Worm (Caenorhabditis elegans): ENCODE data around the gene W01B6.8.
A peak's percentile ranks its signal among the peaks of the same experiment; 100 is the strongest.

The W01B6.8 gene

ce11 chrIV:10085401-10086187 is 1.4 kb upstream of the W01B6.8 start, which contains the start of the genes col-2 and ndc-80:
TSS of gene col-2 (minus strand) at chrIV:10085451.
TSS of gene ndc-80 (plus strand) at chrIV:10086137.
- TF ChIP-seq ama-1 (optimal IDR thresholded peaks at IDR 0.05) = no peak
- peak; percentile 48 for TF ChIP-seq F13C5.2 (tag; optimal IDR thresholded peaks at IDR 0.05)
- no peak for TF ChIP-seq tbx-11 (GFP tag; IDR thresholded peaks at IDR 0.05)
- TF ChIP-seq B0310.2 (tag; optimal IDR thresholded peaks at IDR 0.05) = no peak

ce11 chrIV:10080816-10081215 is 3.4 kb downstream of the W01B6.8 start, which contains the start of gene W01B6.6:
TSS of gene W01B6.6 (plus strand) at chrIV:10081116.
- TF ChIP-seq tra-4 (tag; optimal IDR thresholded peaks at IDR 0.05) = no peak
- TF ChIP-seq flt-1 (GFP tag; IDR thresholded peaks at IDR 0.05) = no peak
- TF ChIP-seq hnd-1 (tag; optimal IDR thresholded peaks at IDR 0.05) = no peak
- TF ChIP-seq scrt-1 (GFP tag; IDR thresholded peaks at IDR 0.05) = no peak
- TF ChIP-seq pes-1 (GFP tag; IDR thresholded peaks at IDR 0.05) = no peak
- TF ChIP-seq tbx-37 (GFP tag; conservative IDR thresholded peaks at IDR 0.05) = no peak
- TF ChIP-seq hmg-4 (GFP tag; optimal IDR thresholded peaks at IDR 0.05) = no peak
- TF ChIP-seq B0310.2 (tag; optimal IDR thresholded peaks at IDR 0.05) = no peak
- TF ChIP-seq F13C5.2 (tag; optimal IDR thresholded peaks at IDR 0.05) = no peak
- TF ChIP-seq hmbx-1 (tag; optimal IDR thresholded peaks at IDR 0.05) = no peak
- TF ChIP-seq ceh-13 (GFP tag; optimal IDR thresholded peaks at IDR 0.05) = no peak
- TF ChIP-seq tbx-11 (GFP tag; IDR thresholded peaks at IDR 0.05) = no peak
- TF ChIP-seq ama-1 (optimal IDR thresholded peaks at IDR 0.05) = no peak
- no peak for TF ChIP-seq aly-1 (tag; optimal IDR thresholded peaks at IDR 0.05)

DNA sequence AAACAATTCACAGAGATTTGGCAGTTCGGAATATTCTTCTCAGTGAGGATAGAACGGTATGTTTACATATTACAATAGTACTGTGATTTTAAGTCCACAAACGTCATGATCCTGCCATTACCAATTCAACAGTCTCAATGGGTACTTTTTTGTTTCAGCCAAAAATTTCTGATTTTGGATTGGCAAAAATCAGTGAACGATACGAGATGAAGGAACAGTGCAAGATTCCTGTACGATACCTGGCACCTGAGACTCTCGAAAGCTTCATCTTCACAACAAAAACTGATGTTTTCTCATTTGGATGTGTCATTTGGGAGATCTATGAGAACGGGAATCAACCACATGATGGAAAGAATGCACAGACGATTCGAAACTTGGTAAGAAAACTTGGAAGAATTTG is 6.2 kb downstream of the W01B6.8 start:
- no peak for TF ChIP-seq aly-1 (tag; optimal IDR thresholded peaks at IDR 0.05)
- no peak for TF ChIP-seq ceh-36 (tag; optimal IDR thresholded peaks at IDR 0.05)

ce11 chrIV:10075899-10076298 is 8.3 kb downstream of the W01B6.8 start, which contains the start of gene W01B6.5:
TSS of gene W01B6.5 (plus strand) at chrIV:10076199.
- TF ChIP-seq ama-1 (optimal IDR thresholded peaks at IDR 0.05) (no peak), ceh-13 (GFP tag; optimal IDR thresholded peaks at IDR 0.05) (no peak), sea-1 (GFP tag; conservative IDR thresholded peaks at IDR 0.05) (no peak), B0310.2 (tag; optimal IDR thresholded peaks at IDR 0.05) (no peak), aly-1 (tag; optimal IDR thresholded peaks at IDR 0.05) (no peak), flt-1 (GFP tag; IDR thresholded peaks at IDR 0.05) (no peak), F13C5.2 (tag; optimal IDR thresholded peaks at IDR 0.05) (no peak)

- TF ChIP-seq ets-7 (tag; optimal IDR thresholded peaks at IDR 0.05) (no peak), flt-1 (GFP tag; IDR thresholded peaks at IDR 0.05) (no peak), B0310.2 (tag; optimal IDR thresholded peaks at IDR 0.05) (no peak), ceh-36 (tag; optimal IDR thresholded peaks at IDR 0.05) (no peak), aly-1 (tag; optimal IDR thresholded peaks at IDR 0.05) (no peak), ama-1 (optimal IDR thresholded peaks at IDR 0.05) (no peak), tra-4 (tag; optimal IDR thresholded peaks at IDR 0.05) (no peak), sea-1 (GFP tag; conservative IDR thresholded peaks at IDR 0.05) (no peak)
These were observed 9.1 kb downstream of the W01B6.8 start, which contains the start of the genes ttbk-4 and W01B6.4 for ce11 chrIV:10075034-10075510. TSS of gene ttbk-4 (minus strand) at chrIV:10075134. TSS of gene W01B6.4 (plus strand) at chrIV:10075460.

DNA sequence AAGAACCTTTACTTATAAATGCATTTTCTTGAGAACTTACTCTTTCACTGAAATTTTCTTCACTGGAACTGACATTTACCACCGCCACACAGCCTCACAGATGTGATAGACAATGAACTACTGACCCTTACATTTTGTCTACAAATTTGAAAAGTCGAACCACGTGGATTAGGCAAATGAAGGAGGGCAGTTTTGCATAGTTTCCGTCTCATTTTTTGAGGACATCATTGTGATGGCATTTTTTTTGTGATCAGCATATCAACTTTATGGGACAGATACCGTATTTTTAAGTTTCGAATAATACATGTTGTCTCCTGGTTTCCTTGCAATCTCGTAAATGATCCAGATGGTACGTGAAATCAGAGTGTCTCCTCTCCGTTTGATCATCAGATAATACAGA is 11.6 kb downstream of the W01B6.8 start, which contains the start of gene W01B6.3:
TSS of gene W01B6.3 (minus strand) at position 101 of the 400 bp plus-strand sequence.
- TF ChIP-seq pes-1 (GFP tag; IDR thresholded peaks at IDR 0.05) (no peak), ama-1 (optimal IDR thresholded peaks at IDR 0.05) (no peak), aly-1 (tag; optimal IDR thresholded peaks at IDR 0.05) (no peak), F13C5.2 (tag; optimal IDR thresholded peaks at IDR 0.05) (no peak), hnd-1 (tag; optimal IDR thresholded peaks at IDR 0.05) (no peak), tbx-11 (GFP tag; IDR thresholded peaks at IDR 0.05) (no peak), tbx-37 (GFP tag; conservative IDR thresholded peaks at IDR 0.05) (no peak), tra-4 (tag; optimal IDR thresholded peaks at IDR 0.05) (no peak), ets-7 (tag; optimal IDR thresholded peaks at IDR 0.05) (no peak)

- TF ChIP-seq pes-1 (GFP tag; IDR thresholded peaks at IDR 0.05) = no peak
- no peak for TF ChIP-seq hmg-4 (GFP tag; optimal IDR thresholded peaks at IDR 0.05)
- no peak for TF ChIP-seq ets-7 (tag; optimal IDR thresholded peaks at IDR 0.05)
These were observed 15.9 kb downstream of the W01B6.8 start for ce11 chrIV:10068266-10068665.

- TF ChIP-seq ceh-36 (tag; optimal IDR thresholded peaks at IDR 0.05) (no peak), ets-7 (tag; optimal IDR thresholded peaks at IDR 0.05) (no peak), hmg-4 (GFP tag; optimal IDR thresholded peaks at IDR 0.05) (no peak), ceh-13 (GFP tag; optimal IDR thresholded peaks at IDR 0.05) (no peak), ama-1 (optimal IDR thresholded peaks at IDR 0.05) (no peak), tra-4 (tag; optimal IDR thresholded peaks at IDR 0.05) (no peak)
These were observed 16.6 kb downstream of the W01B6.8 start, which contains the start of gene cwn-2 for ce11 chrIV:10067541-10067940. TSS of gene cwn-2 (plus strand) at chrIV:10067816.

DNA sequence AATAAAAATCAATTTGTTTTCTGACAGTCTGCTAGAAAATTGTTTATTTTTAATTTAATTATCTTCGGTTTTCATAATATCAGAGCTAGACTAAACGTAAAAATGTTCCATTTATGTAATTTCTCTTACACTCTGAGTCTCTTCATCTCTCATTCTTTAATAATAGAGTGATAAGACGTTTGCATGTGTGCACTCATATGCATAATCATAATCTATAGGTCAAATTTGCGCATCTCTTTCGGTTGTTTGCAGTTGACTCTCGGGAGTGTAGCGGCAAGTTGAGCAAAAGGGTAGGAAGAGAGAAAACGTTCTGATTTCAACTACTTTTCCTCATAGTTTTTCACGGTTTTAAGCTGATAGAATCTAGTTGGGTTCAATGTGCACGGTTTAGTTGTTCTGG is 17.7 kb downstream of the W01B6.8 start:
- TF ChIP-seq B0310.2 (tag; optimal IDR thresholded peaks at IDR 0.05) (no peak), hmg-4 (GFP tag; optimal IDR thresholded peaks at IDR 0.05) (no peak), flt-1 (GFP tag; IDR thresholded peaks at IDR 0.05) (no peak), sea-1 (GFP tag; conservative IDR thresholded peaks at IDR 0.05) (no peak), F13C5.2 (tag; optimal IDR thresholded peaks at IDR 0.05) (no peak), hmbx-1 (tag; optimal IDR thresholded peaks at IDR 0.05) (no peak), ama-1 (optimal IDR thresholded peaks at IDR 0.05) (no peak), hnd-1 (tag; optimal IDR thresholded peaks at IDR 0.05) (no peak), tbx-11 (GFP tag; IDR thresholded peaks at IDR 0.05) (no peak), tbx-37 (GFP tag; conservative IDR thresholded peaks at IDR 0.05) (no peak), tra-4 (tag; optimal IDR thresholded peaks at IDR 0.05) (no peak), ceh-13 (GFP tag; optimal IDR thresholded peaks at IDR 0.05) (no peak), ceh-36 (tag; optimal IDR thresholded peaks at IDR 0.05) (no peak), ets-7 (tag; optimal IDR thresholded peaks at IDR 0.05) (no peak)
